Worm (Caenorhabditis elegans) whole organism, late embryonic: ENCODE data around the gene ceh-75.

Experiments used
- F13H6.1 ChIP-seq: sonication (generic microtip); optimal IDR thresholded peaks from 2 replicates; lab custom pipeline; 2016; ENCODE audit warnings: missing genetic modification characterization, missing compliant biosample characterization
- K02D7.2 ChIP-seq: sonication (generic microtip); optimal IDR thresholded peaks from 2 replicates; lab custom pipeline; 2017; ENCODE audit warnings: mild to moderate bottlenecking, missing genetic modification characterization, missing compliant biosample characterization
- ahr-1 ChIP-seq: sonication (generic microtip); optimal IDR thresholded peaks from 2 replicates; lab custom pipeline; 2016; ENCODE audit warnings: missing genetic modification characterization, missing compliant biosample characterization
- ceh-19 ChIP-seq: fragments of 200-800 bp; sonication (Bioruptor generic); optimal IDR thresholded peaks from 2 replicates; lab custom pipeline; 2018; ENCODE audit warnings: mild to moderate bottlenecking, missing genetic modification characterization, missing compliant biosample characterization
- ceh-2 ChIP-seq: sonication (generic microtip); optimal IDR thresholded peaks from 2 replicates; lab custom pipeline; 2016; ENCODE audit warnings: missing genotype, missing genetic modification characterization, missing compliant biosample characterization
- ceh-22 ChIP-seq: sonication (generic microtip); optimal IDR thresholded peaks from 2 replicates; lab custom pipeline; 2017; ENCODE audit warnings: missing biosample characterization, missing genetic modification characterization
- ceh-24 ChIP-seq: sonication (generic microtip); optimal IDR thresholded peaks from 2 replicates; lab custom pipeline; 2016; ENCODE audit warnings: mild to moderate bottlenecking, missing genetic modification characterization, missing compliant biosample characterization
- ceh-45 ChIP-seq: fragments of 200-800 bp; sonication (Bioruptor generic); IDR thresholded peaks from 2 replicates; pipeline ENCODE4 v1.3.6; 2022; ENCODE audit warnings: missing genetic modification reagents, missing genetic modification characterization, missing compliant biosample characterization
- che-1 ChIP-seq: sonication (generic microtip); optimal IDR thresholded peaks from 2 replicates; lab custom pipeline; 2016; ENCODE audit warnings: mild to moderate bottlenecking, missing genetic modification characterization, missing compliant biosample characterization
- dmd-4 ChIP-seq: sonication (generic microtip); optimal IDR thresholded peaks from 2 replicates; lab custom pipeline; 2016; ENCODE audit warnings: borderline replicate concordance, missing genetic modification characterization, missing compliant biosample characterization
- dve-1 ChIP-seq: sonication (generic microtip); optimal IDR thresholded peaks from 2 replicates; lab custom pipeline; 2017; ENCODE audit warnings: antibody characterized with exemption, mild to moderate bottlenecking, missing genetic modification characterization, missing compliant biosample characterization
- eyg-1 ChIP-seq: sonication (generic microtip); optimal IDR thresholded peaks from 2 replicates; lab custom pipeline; 2016; ENCODE audit warnings: missing genotype, missing genetic modification characterization, missing compliant biosample characterization
- fax-1 ChIP-seq: sonication (generic microtip); optimal IDR thresholded peaks from 2 replicates; lab custom pipeline; 2016; ENCODE audit warnings: missing genotype, missing genetic modification characterization, missing compliant biosample characterization
- fkh-6 ChIP-seq: sonication (generic microtip); optimal IDR thresholded peaks from 2 replicates; lab custom pipeline; 2016; ENCODE audit warnings: missing genetic modification characterization, missing compliant biosample characterization
- gmeb-2 ChIP-seq: sonication (generic microtip); optimal IDR thresholded peaks from 2 replicates; lab custom pipeline; 2016; ENCODE audit warnings: missing genetic modification characterization, inconsistent platforms, missing compliant biosample characterization
- hlh-13 ChIP-seq: fragments of 200-800 bp; sonication (Bioruptor generic); optimal IDR thresholded peaks from 2 replicates; lab custom pipeline; 2018; ENCODE audit warnings: mild to moderate bottlenecking, missing genetic modification characterization, missing compliant biosample characterization
- hlh-15 ChIP-seq: sonication (generic microtip); optimal IDR thresholded peaks from 2 replicates; lab custom pipeline; 2016; ENCODE audit warnings: missing genetic modification characterization, missing compliant biosample characterization
- hlh-8 ChIP-seq: sonication (generic microtip); optimal IDR thresholded peaks from 2 replicates; lab custom pipeline; 2016; ENCODE audit warnings: missing genotype, missing genetic modification characterization, missing compliant biosample characterization
- lin-11 ChIP-seq: fragments of 200-800 bp; sonication (Bioruptor generic); optimal IDR thresholded peaks from 2 replicates; lab custom pipeline; 2018; ENCODE audit warnings: mild to moderate bottlenecking, missing genetic modification characterization, missing compliant biosample characterization
- madf-2 ChIP-seq: sonication (generic microtip); optimal IDR thresholded peaks from 2 replicates; lab custom pipeline; 2017; ENCODE audit warnings: missing genetic modification characterization, missing compliant biosample characterization
- mec-3 ChIP-seq: sonication (generic microtip); optimal IDR thresholded peaks from 2 replicates; lab custom pipeline; 2016; ENCODE audit warnings: borderline replicate concordance, missing genetic modification characterization, missing compliant biosample characterization
- nfya-1 ChIP-seq: sonication (generic microtip); optimal IDR thresholded peaks from 2 replicates; lab custom pipeline; 2017; ENCODE audit warnings: missing genetic modification characterization, mild to moderate bottlenecking, missing compliant biosample characterization, antibody characterized with exemption, moderate library complexity
- nhr-11 ChIP-seq: fragments of 150-350 bp; optimal IDR thresholded peaks from 2 replicates; lab custom pipeline; 2014; ENCODE audit warnings: missing biosample characterization, missing genetic modification characterization
- npax-4 ChIP-seq: sonication (generic microtip); optimal IDR thresholded peaks from 2 replicates; lab custom pipeline; 2016; ENCODE audit warnings: missing genetic modification characterization, missing compliant biosample characterization
- odd-2 ChIP-seq: sonication (generic microtip); optimal IDR thresholded peaks from 2 replicates; lab custom pipeline; 2017; ENCODE audit warnings: antibody characterized with exemption, mild to moderate bottlenecking, missing genetic modification characterization, missing compliant biosample characterization
- pat-9 ChIP-seq: fragments of 200-800 bp; sonication (Bioruptor generic); optimal IDR thresholded peaks from 2 replicates; lab custom pipeline; 2018; ENCODE audit warnings: mild to moderate bottlenecking, missing genetic modification characterization, moderate library complexity, missing compliant biosample characterization
- pax-1 ChIP-seq: fragments of 150-350 bp; optimal IDR thresholded peaks from 2 replicates; lab custom pipeline; 2014; ENCODE audit warnings: missing biosample characterization, missing genetic modification characterization
- rnt-1 ChIP-seq: sonication (generic microtip); optimal IDR thresholded peaks from 2 replicates; lab custom pipeline; 2016; ENCODE audit warnings: missing genetic modification characterization, missing compliant biosample characterization
- sdc-2 ChIP-seq: sonication (generic microtip); optimal IDR thresholded peaks from 2 replicates; lab custom pipeline; 2016; ENCODE audit warnings: missing genotype, missing genetic modification characterization, missing compliant biosample characterization
- sox-2 ChIP-seq: fragments of 200-800 bp; sonication (Bioruptor generic); IDR thresholded peaks from 2 replicates; pipeline ENCODE4 v1.3.6; 2022; ENCODE audit warnings: missing genetic modification reagents, missing genetic modification characterization, missing compliant biosample characterization
- sox-4 ChIP-seq: sonication (generic microtip); optimal IDR thresholded peaks from 2 replicates; lab custom pipeline; 2017; ENCODE audit warnings: mild to moderate bottlenecking, missing genetic modification characterization, inconsistent platforms, missing compliant biosample characterization
- syd-9 ChIP-seq: sonication (generic microtip); optimal IDR thresholded peaks from 2 replicates; lab custom pipeline; 2016; ENCODE audit warnings: mild to moderate bottlenecking, missing genetic modification characterization, moderate library complexity, missing compliant biosample characterization
- tbx-2 ChIP-seq: sonication (generic microtip); optimal IDR thresholded peaks from 2 replicates; lab custom pipeline; 2016; ENCODE audit warnings: missing genetic modification characterization, missing compliant biosample characterization
- ttx-3 ChIP-seq: sonication (generic microtip); optimal IDR thresholded peaks from 2 replicates; lab custom pipeline; 2016; ENCODE audit warnings: missing genetic modification reagents, missing genetic modification characterization, missing compliant biosample characterization
- unc-86 ChIP-seq: sonication (generic microtip); optimal IDR thresholded peaks from 2 replicates; lab custom pipeline; 2016; ENCODE audit warnings: missing genetic modification characterization, missing compliant biosample characterization

Gene ceh-75

ce11 chrV:9937435-9937834, 16.3 kb downstream of the ceh-75 start, which contains the start of gene srj-33:
srj-33 (minus strand) TSS chrV:9937535.
- TF ChIP-seq eyg-1 (tag; lab: Kevin White, UChicago) (no peak), rnt-1 (tag; lab: Kevin White, UChicago) (no peak), hlh-8 (no peak), hlh-15 (tag; lab: Kevin White, UChicago) (no peak), tbx-2 (tag; lab: Kevin White, UChicago) (no peak), dmd-4 (tag; lab: Kevin White, UChicago) (no peak), fkh-6 (tag; lab: Kevin White, UChicago) (no peak), pat-9 (no peak), pax-1 (tag; lab: Kevin White, UChicago) (no peak), gmeb-2 (tag; lab: Kevin White, UChicago) (no peak), madf-2 (tag; lab: Kevin White, UChicago) (no peak), ttx-3 (tag; lab: Kevin White, UChicago) (no peak), sox-4 (no peak), ceh-19 (GFP tag; lab: Kevin White, UChicago) (no peak), ceh-24 (tag; lab: Kevin White, UChicago) (no peak), mec-3 (tag; lab: Kevin White, UChicago) (no peak)

ce11 chrV:9943039-9943438, 21.9 kb downstream of the ceh-75 start, which contains the start of gene fipr-12:
fipr-12 (plus strand) TSS chrV:9943339.
- no peak for TF ChIP-seq F13H6.1
- TF ChIP-seq dmd-4 (tag; lab: Kevin White, UChicago): no peak
- TF ChIP-seq ahr-1 (tag; lab: Kevin White, UChicago): no peak
- TF ChIP-seq ttx-3 (tag; lab: Kevin White, UChicago): no peak
- no peak for TF ChIP-seq sdc-2
- TF ChIP-seq ceh-24 (tag; lab: Kevin White, UChicago): no peak
- no peak for TF ChIP-seq K02D7.2 (tag; lab: Kevin White, UChicago)
- TF ChIP-seq syd-9: no peak
- no peak for TF ChIP-seq nhr-11
- no peak for TF ChIP-seq pat-9
- TF ChIP-seq ceh-45: no peak
- no peak for TF ChIP-seq ceh-2 (tag; lab: Kevin White, UChicago)
- TF ChIP-seq, all 69 proteins: peak for 0

ce11 chrV:9944093-9944492, 23.0 kb downstream of the ceh-75 start, which contains the start of gene sre-28:
sre-28 (plus strand) TSS chrV:9944393.
- TF ChIP-seq sox-2 (no peak), nfya-1 (tag; lab: Kevin White, UChicago) (no peak), hlh-13 (no peak), mec-3 (tag; lab: Kevin White, UChicago) (no peak), lin-11 (tag; lab: Kevin White, UChicago) (no peak), rnt-1 (tag; lab: Kevin White, UChicago) (no peak), F13H6.1 (no peak), hlh-8 (no peak), npax-4 (tag; lab: Kevin White, UChicago) (no peak), ceh-22 (tag; lab: Kevin White, UChicago) (no peak), K02D7.2 (tag; lab: Kevin White, UChicago) (no peak), ceh-24 (tag; lab: Kevin White, UChicago) (no peak), odd-2 (tag; lab: Kevin White, UChicago) (no peak), pax-1 (tag; lab: Kevin White, UChicago) (no peak), fax-1 (tag; lab: Kevin White, UChicago) (no peak), dve-1 (tag; lab: Kevin White, UChicago) (no peak)

- TF ChIP-seq che-1: no peak
- no peak for TF ChIP-seq unc-86 (tag; lab: Kevin White, UChicago)
- no peak for TF ChIP-seq ceh-22 (tag; lab: Kevin White, UChicago)
- TF ChIP-seq, all 69 proteins: peak for 0
Observed at ce11 chrV:9948840-9949239, 27.7 kb downstream of the ceh-75 start, which contains the start of gene nlp-58. nlp-58 (minus strand) TSS chrV:9948940.
